Worm (Caenorhabditis elegans) whole organism, late embryonic: Measurements from ENCODE around the gene ZK1240.1.

Source experiments
- sox-4 ChIP-seq: sonication (generic microtip); optimal IDR thresholded peaks from 2 replicates; lab custom pipeline; 2017; ENCODE audit warnings: mild to moderate bottlenecking, missing genetic modification characterization, inconsistent platforms, missing compliant biosample characterization
- tbx-7 ChIP-seq: sonication (generic microtip); optimal IDR thresholded peaks from 2 replicates; lab custom pipeline; 2016; ENCODE audit warnings: missing genotype, missing genetic modification characterization, missing compliant biosample characterization
- unc-86 ChIP-seq: sonication (generic microtip); optimal IDR thresholded peaks from 2 replicates; lab custom pipeline; 2016; ENCODE audit warnings: missing genetic modification characterization, missing compliant biosample characterization

- TF ChIP-seq unc-86 (tag; lab: Kevin White, UChicago) (no peak), sox-4 (no peak), tbx-7 (tag; lab: Kevin White, UChicago) (no peak)
These were observed 36.6 kb upstream of the ZK1240.1 start for ce11 chrII:2292549-2292948.
